Worm (Caenorhabditis elegans): Measurements from ENCODE around the gene best-5.

ce11 chrIII:9655802-9656201 lies 34.3 kb downstream of the best-5 start, which contains the start of gene C15H7.4:
- no peak for TF ChIP-seq flt-1 (GFP tag; IDR thresholded peaks at IDR 0.05)
- no peak for TF ChIP-seq ama-1 (optimal IDR thresholded peaks at IDR 0.05)

All from whole organism, early embryonic.